Worm (Caenorhabditis elegans) whole organism, dauer: ENCODE results near the gene let-756.

Source experiments
- unc-62 ChIP-seq: sonication (generic microtip); optimal IDR thresholded peaks from 2 replicates; lab custom pipeline; 2017; ENCODE audit warnings: missing biosample characterization, missing genetic modification reagents, missing genetic modification characterization

let-756 gene

DNA sequence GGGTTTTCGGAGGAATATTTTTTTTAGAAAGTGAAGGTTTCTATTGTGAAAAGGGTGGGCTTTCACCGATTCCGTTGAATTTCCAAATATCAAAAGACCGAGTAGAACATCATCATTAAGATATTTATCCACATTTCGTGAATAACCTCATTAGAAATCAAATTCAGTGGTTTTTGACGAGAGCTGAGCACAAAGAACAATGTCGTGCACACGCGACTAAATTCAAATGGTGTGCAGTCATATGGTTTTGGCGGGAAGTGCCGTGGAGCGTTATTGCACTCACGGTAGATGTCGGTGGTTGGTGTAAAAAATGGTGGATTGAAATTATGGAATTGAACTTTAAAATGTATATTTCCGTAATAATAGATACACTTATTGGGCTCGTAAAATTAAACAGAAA, 45.8 kb downstream of the let-756 start:
- TF ChIP-seq unc-62 (GFP tag; lab: Kevin White, UChicago): no peak

DNA sequence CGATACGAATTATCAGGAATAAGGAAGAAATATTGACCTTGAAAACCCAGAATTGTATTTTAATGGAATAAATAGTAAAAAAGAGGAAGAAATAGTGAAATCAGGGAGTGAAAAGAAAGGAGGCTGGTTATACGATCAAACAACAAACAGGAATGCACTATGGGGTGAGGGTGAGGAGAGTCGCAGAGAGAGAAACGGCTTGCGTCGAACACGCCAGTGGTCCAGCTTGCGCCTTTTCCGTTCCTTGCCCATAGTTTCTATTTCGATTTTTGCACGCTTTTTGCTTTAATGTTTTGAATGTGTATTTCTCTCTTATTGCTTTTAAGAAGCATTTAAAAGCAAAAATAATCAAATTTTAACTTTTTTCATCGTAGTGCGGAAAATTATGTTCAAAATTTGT, 46.7 kb downstream of the let-756 start:
- TF ChIP-seq unc-62 (GFP tag; lab: Kevin White, UChicago): no peak

DNA sequence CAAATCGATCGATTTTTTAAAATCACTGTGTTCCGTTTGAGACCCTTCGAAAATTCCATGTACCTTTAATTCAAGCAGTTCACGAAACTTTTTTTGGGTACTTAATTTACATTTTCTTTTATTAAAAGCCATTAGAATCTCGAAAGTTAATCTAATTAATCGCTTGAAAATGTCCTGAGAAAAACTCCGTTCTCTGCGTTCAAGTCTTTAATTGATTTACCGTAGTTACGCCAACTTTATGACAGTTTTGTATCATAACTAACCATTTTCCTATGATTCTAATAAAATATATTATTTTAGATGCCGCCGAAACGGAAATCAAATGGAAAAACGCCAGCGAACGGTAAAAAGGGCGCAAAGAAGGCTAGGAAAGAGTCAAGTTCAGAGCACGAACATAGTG, 47.3 kb downstream of the let-756 start, which contains the start of gene jhdm-1:
TSS of gene jhdm-1 (plus strand) at position 301 of the 400 bp plus-strand sequence.
- no peak for TF ChIP-seq unc-62 (GFP tag; lab: Kevin White, UChicago)
